Worm (Caenorhabditis elegans) whole organism, young adult: Measurements from ENCODE around the gene srd-12.

Source experiments
- Y53G8AR.9 ChIP-seq: fragments of 200-800 bp; sonication (Bioruptor generic); conservative IDR thresholded peaks from 2 replicates; pipeline ENCODE4 v1.3.6; 2022; ENCODE audit warnings: missing genetic modification reagents, missing genetic modification characterization, missing compliant biosample characterization
- ZK185.1 ChIP-seq: sonication (generic microtip); optimal IDR thresholded peaks from 2 replicates; lab custom pipeline; 2016; ENCODE audit warnings: mild to moderate bottlenecking, missing genetic modification characterization, missing compliant biosample characterization; ENCODE audit not compliant: poor library complexity, severe bottlenecking
- egl-44 ChIP-seq: fragments of 200-800 bp; sonication (Bioruptor generic); IDR thresholded peaks from 2 replicates; pipeline ENCODE4 v1.3.6; 2022; ENCODE audit warnings: missing genetic modification reagents, missing genetic modification characterization, missing compliant biosample characterization
- nhr-80 ChIP-seq: sonication (generic microtip); optimal IDR thresholded peaks from 2 replicates; lab custom pipeline; 2016; ENCODE audit warnings: missing genetic modification characterization, missing compliant biosample characterization
- rcor-1 ChIP-seq: fragments of 200-800 bp; sonication (Bioruptor generic); IDR thresholded peaks from 2 replicates; pipeline ENCODE4 v1.3.6; 2022; ENCODE audit warnings: missing genetic modification reagents, missing genetic modification characterization, missing compliant biosample characterization

- no peak for TF ChIP-seq egl-44 (GFP tag; lab: Robert Waterston, UW)
- peak; percentile 12 for TF ChIP-seq nhr-80 (tag; lab: Kevin White, UChicago)
- no peak for TF ChIP-seq ZK185.1 (tag; lab: Kevin White, UChicago)
- no peak for TF ChIP-seq rcor-1
- peak; percentile 57; the same call in 1 of the 2 replicates for TF ChIP-seq Y53G8AR.9 (GFP tag; lab: Robert Waterston, UW)
Measured at ce11 chrIV:5664375-5665004, 34.4 kb upstream of the srd-12 start, which contains the start of gene bec-1.
